Fruit fly (Drosophila melanogaster): ENCODE data around the gene Rop.

Rop gene

dm6 chr3L:4103258-4104247 lies 35.2 kb downstream of the Rop start, which contains the start of gene Fit1 (continued):
- TF ChIP-seq repo (GFP tag; optimal IDR thresholded peaks at IDR 0.05) (no peak), Tbp (GFP tag; optimal IDR thresholded peaks at IDR 0.05) (no peak), h (optimal IDR thresholded peaks at IDR 0.05) (no peak), CG12236 (GFP tag; optimal IDR thresholded peaks at IDR 0.05) (no peak), Med (GFP tag) (peak; percentile 73), Mrtf (GFP tag; IDR thresholded peaks at IDR 0.05) (no peak), emc (GFP tag; optimal IDR thresholded peaks at IDR 0.05) (no peak), Eip74EF (GFP tag; optimal IDR thresholded peaks at IDR 0.05) (peak in 1 of 2 experiments; percentile 44), Hmx (GFP tag; optimal IDR thresholded peaks at IDR 0.05) (no peak), CG11456 (GFP tag; IDR thresholded peaks at IDR 0.05) (no peak), BtbVII (GFP tag; optimal IDR thresholded peaks at IDR 0.05) (peak; percentile 78), chif (GFP tag; optimal IDR thresholded peaks at IDR 0.05) (no peak), rib (GFP tag; IDR thresholded peaks at IDR 0.05) (peak; percentile 96), CG4617 (GFP tag; optimal IDR thresholded peaks at IDR 0.05; ENCODE audit: borderline replicate concordance) (peak; percentile 61), E2f2 (GFP tag; IDR thresholded peaks at IDR 0.05) (peak; percentile 76), CG11247 (GFP tag; IDR thresholded peaks at IDR 0.05) (no peak), CG43689 (GFP tag; IDR thresholded peaks at IDR 0.05) (no peak), CG4820 (GFP tag; optimal IDR thresholded peaks at IDR 0.05) (no peak), CG34224 (GFP tag; IDR thresholded peaks at IDR 0.05; ENCODE audit: partially characterized antibody) (peak; percentile 60), wek (GFP tag; optimal IDR thresholded peaks at IDR 0.05) (no peak), CG4424 (GFP tag; optimal IDR thresholded peaks at IDR 0.05) (no peak), Opbp (GFP tag; IDR thresholded peaks at IDR 0.05; ENCODE audit: partially characterized antibody) (peak; percentile 53; the same call in 2 of the 3 replicates), ems (GFP tag; optimal IDR thresholded peaks at IDR 0.05) (no peak), CG7786 (GFP tag; optimal IDR thresholded peaks at IDR 0.05) (no peak), CG32532 (GFP tag; IDR thresholded peaks at IDR 0.05) (no peak), Lhr (GFP tag; optimal IDR thresholded peaks at IDR 0.05) (no peak), Dll (GFP tag; IDR thresholded peaks at IDR 0.05; ENCODE audit: partially characterized antibody) (peak; percentile 47; the same call in 2 of the 4 replicates), Bgb (GFP tag; IDR thresholded peaks at IDR 0.05; ENCODE audit: partially characterized antibody) (peak; percentile 75), jing (GFP tag; optimal IDR thresholded peaks at IDR 0.05) (no peak), Dad (GFP tag; optimal IDR thresholded peaks at IDR 0.05) (no peak), CG8359 (GFP tag; optimal IDR thresholded peaks at IDR 0.05; ENCODE audit: borderline replicate concordance) (no peak), vnd (GFP tag; IDR thresholded peaks at IDR 0.05; ENCODE audit: partially characterized antibody) (peak; percentile 35; the same call in 1 of the 3 replicates), Scr (GFP tag; IDR thresholded peaks at IDR 0.05; ENCODE audit: partially characterized antibody) (peak; percentile 53), CG1603 (tag; optimal IDR thresholded peaks at IDR 0.05) (peak; percentile 29), gfzf (GFP tag; optimal IDR thresholded peaks at IDR 0.05) (peak; percentile 50), CG9797 (GFP tag; optimal IDR thresholded peaks at IDR 0.05) (peak; percentile 74), cas (GFP tag; IDR thresholded peaks at IDR 0.05) (no peak), zfh1 (GFP tag; IDR thresholded peaks at IDR 0.05) (no peak), ERR (GFP tag; optimal IDR thresholded peaks at IDR 0.05) (no peak), ttk (GFP tag; IDR thresholded peaks at IDR 0.05) (no peak), CG32767 (GFP tag; IDR thresholded peaks at IDR 0.05) (no peak), fu2 (GFP tag; optimal IDR thresholded peaks at IDR 0.05) (no peak), ato (GFP tag; IDR thresholded peaks at IDR 0.05; ENCODE audit: partially characterized antibody) (peak; percentile 66), CG8765 (GFP tag; IDR thresholded peaks at IDR 0.05) (no peak), nmo (GFP tag; optimal IDR thresholded peaks at IDR 0.05) (no peak), H15 (GFP tag; IDR thresholded peaks at IDR 0.05) (no peak), Ets97D (GFP tag; optimal IDR thresholded peaks at IDR 0.05) (no peak), zfh2 (GFP tag; optimal IDR thresholded peaks at IDR 0.05) (no peak), CG2116 (GFP tag; optimal IDR thresholded peaks at IDR 0.05) (peak; percentile 25)
